Worm (Caenorhabditis elegans): ENCODE data around the gene gcy-18.
A peak's percentile ranks its signal among the peaks of the same experiment; 100 is the strongest.

Gene gcy-18

ce11 chrIV:12842895-12843294 lies 17.0 kb upstream of the gcy-18 start:
- peak; percentile 28; the same call in 1 of the 2 replicates for TF ChIP-seq hmg-1.2 (GFP tag; IDR thresholded peaks at IDR 0.05)
- TF ChIP-seq hsf-1 (GFP tag; IDR thresholded peaks at IDR 0.05): no peak
- TF ChIP-seq dpff-1 (tag; optimal IDR thresholded peaks at IDR 0.05): no peak
- TF ChIP-seq hlh-26 (GFP tag; conservative IDR thresholded peaks at IDR 0.05): no peak

ce11 chrIV:12845596-12845995 lies 14.3 kb upstream of the gcy-18 start, which contains the start of gene txt-19:
Gene txt-19, plus strand, starts transcription at chrIV:12845899.
- TF ChIP-seq K12H6.12 (tag; optimal IDR thresholded peaks at IDR 0.05): peak; percentile 1
- peak; percentile 0 for TF ChIP-seq ceh-27 (GFP tag; optimal IDR thresholded peaks at IDR 0.05)
- no peak for TF ChIP-seq nfya-1 (tag; optimal IDR thresholded peaks at IDR 0.05; ENCODE audit: borderline replicate concordance, insufficient read depth)
- no peak for TF ChIP-seq cebp-1 (GFP tag; IDR thresholded peaks at IDR 0.05)
- TF ChIP-seq cebp-1 (tag; optimal IDR thresholded peaks at IDR 0.05): peak; percentile 35
- no peak for TF ChIP-seq hmg-20 (GFP tag; IDR thresholded peaks at IDR 0.05)

ce11 chrIV:12849030-12849560 lies 10.8 kb upstream of the gcy-18 start, which contains the start of gene srf-3:
Gene srf-3, plus strand, starts transcription at chrIV:12849510.
- TF ChIP-seq K11D2.4 (GFP tag; IDR thresholded peaks at IDR 0.05) (no peak), hmg-1.2 (GFP tag; IDR thresholded peaks at IDR 0.05) (peak; percentile 59; the same call in 1 of the 2 replicates)

ce11 chrIV:12854372-12855114 lies 5.4 kb upstream of the gcy-18 start:
- no peak for TF ChIP-seq atf-7 (tag; optimal IDR thresholded peaks at IDR 0.05)
- no peak for TF ChIP-seq lag-1 (GFP tag; IDR thresholded peaks at IDR 0.05)
- TF ChIP-seq sdz-38 (tag; optimal IDR thresholded peaks at IDR 0.05): no peak
- TF ChIP-seq ceh-58 (GFP tag; IDR thresholded peaks at IDR 0.05): no peak
- no peak for TF ChIP-seq ztf-22 (GFP tag; optimal IDR thresholded peaks at IDR 0.05)
- TF ChIP-seq efl-1 (GFP tag; optimal IDR thresholded peaks at IDR 0.05): peak; percentile 60
- TF ChIP-seq F39B2.1 (GFP tag; IDR thresholded peaks at IDR 0.05): no peak
- TF ChIP-seq hmg-1.2 (GFP tag; IDR thresholded peaks at IDR 0.05): peak; percentile 57; the same call in 1 of the 2 replicates
- no peak for TF ChIP-seq snpc-4 (GFP tag; optimal IDR thresholded peaks at IDR 0.05)
- peak in 1 of 4 experiments; percentile 10 for TF ChIP-seq snpc-4 (tag; optimal IDR thresholded peaks at IDR 0.05)
- peak; percentile 22 for TF ChIP-seq lsl-1 (GFP tag; optimal IDR thresholded peaks at IDR 0.05)
- no peak for TF ChIP-seq somi-1 (GFP tag; optimal IDR thresholded peaks at IDR 0.05)
- peak; percentile 32 for TF ChIP-seq lin-54 (GFP tag; optimal IDR thresholded peaks at IDR 0.05)
- no peak for TF ChIP-seq rec-8 (tag; optimal IDR thresholded peaks at IDR 0.05)
- no peak for TF ChIP-seq egl-18 (GFP tag; IDR thresholded peaks at IDR 0.05)
- no peak for TF ChIP-seq him-1 (tag; optimal IDR thresholded peaks at IDR 0.05)
- no peak for TF ChIP-seq madf-3 (GFP tag; IDR thresholded peaks at IDR 0.05)

- TF ChIP-seq mel-28 (tag; optimal IDR thresholded peaks at IDR 0.05; ENCODE audit: borderline replicate concordance): no peak
- no peak for TF ChIP-seq ceh-79 (tag; optimal IDR thresholded peaks at IDR 0.05)
- TF ChIP-seq K11D2.4 (GFP tag; IDR thresholded peaks at IDR 0.05): no peak
- no peak for TF ChIP-seq gei-17 (GFP tag; optimal IDR thresholded peaks at IDR 0.05)
- no peak for TF ChIP-seq atf-7 (tag; optimal IDR thresholded peaks at IDR 0.05)
- TF ChIP-seq F39B2.1 (GFP tag; IDR thresholded peaks at IDR 0.05): no peak
- TF ChIP-seq ztf-6 (GFP tag; IDR thresholded peaks at IDR 0.05): no peak
- no peak for TF ChIP-seq T26A5.8 (tag; optimal IDR thresholded peaks at IDR 0.05)
- TF ChIP-seq mes-4 (tag; optimal IDR thresholded peaks at IDR 0.05): no peak
- no peak for TF ChIP-seq lin-35 (GFP tag; optimal IDR thresholded peaks at IDR 0.05)
- no peak for TF ChIP-seq rcor-1 (GFP tag; IDR thresholded peaks at IDR 0.05)
- no peak for TF ChIP-seq hrde-1 (tag; optimal IDR thresholded peaks at IDR 0.05; ENCODE audit: borderline replicate concordance)
- TF ChIP-seq ztf-28 (GFP tag; IDR thresholded peaks at IDR 0.05): no peak
- no peak for TF ChIP-seq Y95B8A.8 (GFP tag; IDR thresholded peaks at IDR 0.05)
- no peak for TF ChIP-seq Y56A3A.18 (GFP tag; IDR thresholded peaks at IDR 0.05)
- no peak for TF ChIP-seq lin-54 (GFP tag; optimal IDR thresholded peaks at IDR 0.05)
- TF ChIP-seq efl-1 (GFP tag; optimal IDR thresholded peaks at IDR 0.05): no peak
- no peak for TF ChIP-seq rpc-1 (optimal IDR thresholded peaks at IDR 0.05)
- no peak for TF ChIP-seq rpc-1 (tag; optimal IDR thresholded peaks at IDR 0.05)
These were observed 4.6 kb upstream of the gcy-18 start, which contains the start of gene nstp-5 for ce11 chrIV:12855248-12855647. Gene nstp-5, plus strand, starts transcription at chrIV:12855548.

Measured in whole organism, young adult.